Worm (Caenorhabditis elegans) whole organism, L1 larva: ENCODE measurements around the gene cyn-10.

Experiments used
- aly-2 ChIP-seq: fragments of 150-350 bp; optimal IDR thresholded peaks from 2 replicates; lab custom pipeline; 2014; ENCODE audit warnings: missing biosample characterization, missing genetic modification characterization
- blmp-1 ChIP-seq: fragments of 150-350 bp; optimal IDR thresholded peaks from 2 replicates; lab custom pipeline; 2014; ENCODE audit warnings: missing biosample characterization, missing genetic modification characterization
- ceh-63 ChIP-seq: fragments of 200-800 bp; sonication (Bioruptor generic); optimal IDR thresholded peaks from 2 replicates; lab custom pipeline; 2018; ENCODE audit warnings: mild to moderate bottlenecking, missing genetic modification characterization, missing compliant biosample characterization
- ces-1 ChIP-seq: fragments of 150-350 bp; optimal IDR thresholded peaks from 2 replicates; lab custom pipeline; 2014; ENCODE audit warnings: missing biosample characterization, missing genetic modification reagents, missing genetic modification characterization
- mdl-1 ChIP-seq, 2 experiments: fragments of 150-350 bp; optimal IDR thresholded peaks; 2 replicates each; lab custom pipeline; 2014 to 2017; ENCODE audit warnings: missing biosample characterization in 2 of 2, missing genetic modification characterization in 2 of 2, inconsistent platforms in 1 of 2
- nhr-90 ChIP-seq: sonication (generic microtip); optimal IDR thresholded peaks from 2 replicates; lab custom pipeline; 2016; ENCODE audit warnings: mild to moderate bottlenecking, missing genetic modification characterization, missing compliant biosample characterization; ENCODE audit not compliant: poor library complexity
- snpc-4 ChIP-seq: fragments of 150-350 bp; optimal IDR thresholded peaks from 2 replicates; lab custom pipeline; 2014; ENCODE audit warnings: missing biosample characterization, missing genetic modification characterization
- sox-4 ChIP-seq: sonication (generic microtip); optimal IDR thresholded peaks from 2 replicates; lab custom pipeline; 2016; ENCODE audit warnings: missing genetic modification characterization, missing compliant biosample characterization
- sptf-1 ChIP-seq: fragments of 150-350 bp; optimal IDR thresholded peaks from 2 replicates; lab custom pipeline; 2014; ENCODE audit warnings: missing biosample characterization, missing genetic modification characterization
- unc-62 ChIP-seq: fragments of 150-350 bp; optimal IDR thresholded peaks from 2 replicates; lab custom pipeline; 2014; ENCODE audit warnings: missing biosample characterization, missing genetic modification reagents, missing genetic modification characterization

DNA sequence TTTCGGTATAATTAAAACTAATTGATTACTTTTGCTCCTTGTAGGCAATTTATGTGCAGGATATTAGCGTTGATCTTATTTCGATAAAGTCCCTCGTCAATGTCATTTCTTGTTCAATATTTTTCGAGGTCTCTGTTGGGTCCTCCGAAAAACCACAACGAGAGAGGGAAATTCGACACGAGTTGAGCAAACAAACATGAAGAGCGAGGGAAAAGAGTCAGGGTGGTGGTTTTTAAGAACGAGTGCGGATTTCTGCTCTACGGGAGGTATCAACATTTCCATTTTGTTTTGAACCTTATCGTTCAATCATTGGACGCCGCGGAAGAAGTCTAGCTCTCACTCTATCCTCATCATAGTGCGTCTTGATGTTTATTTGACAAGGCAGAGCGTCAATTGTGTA lies 21.6 kb upstream of the cyn-10 start:
- TF ChIP-seq sptf-1 (tag; lab: Kevin White, UChicago) (no peak), blmp-1 (tag; lab: Kevin White, UChicago) (no peak), unc-62 (GFP tag; lab: Kevin White, UChicago) (no peak), nhr-90 (tag; lab: Kevin White, UChicago) (no peak), ceh-63 (GFP tag; lab: Kevin White, UChicago) (no peak), aly-2 (no peak), ces-1 (GFP tag; lab: Kevin White, UChicago) (no peak), mdl-1 (tag; optimal IDR thresholded peaks at IDR 0.05; lab: Kevin White, UChicago) (no peak), sox-4 (tag; lab: Kevin White, UChicago) (no peak), snpc-4 (no peak)
